Worm (Caenorhabditis elegans) whole organism, early embryonic: Measurements from ENCODE around the gene F07G6.5.

Experiments
- ama-1 ChIP-seq: fragments of 150-350 bp; optimal IDR thresholded peaks from 2 replicates; lab custom pipeline; 2014
- tbx-37 ChIP-seq: fragments of 200-800 bp; sonication (Bioruptor generic); conservative IDR thresholded peaks from 2 replicates; pipeline ENCODE4 v1.3.6; 2022; ENCODE audit warnings: missing genetic modification reagents, missing genetic modification characterization, missing compliant biosample characterization

DNA sequence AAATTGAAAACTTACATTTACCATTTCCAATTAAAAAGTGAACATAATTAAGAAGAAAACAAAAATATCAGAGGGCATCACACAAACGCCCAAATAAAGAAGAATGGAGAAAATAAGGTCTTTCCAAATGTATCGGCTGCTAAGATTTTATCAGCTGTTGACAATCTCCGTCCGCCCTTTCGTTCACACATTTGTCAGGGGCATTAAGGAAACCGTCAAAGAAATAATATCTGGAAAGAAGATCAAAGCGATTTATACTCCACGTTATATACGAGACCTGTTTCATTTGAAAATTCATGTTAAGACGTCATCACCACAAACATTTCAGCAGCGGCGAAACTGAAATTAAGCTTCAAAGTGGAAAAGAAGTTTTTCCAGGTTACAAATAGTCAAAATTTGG is 6.1 kb upstream of the F07G6.5 start, which contains the start of gene fbxa-52:
- TF ChIP-seq ama-1 (lab: Kevin White, UChicago), result no peak
- no peak for TF ChIP-seq tbx-37 (GFP tag; lab: Robert Waterston, UW)
